Fruit fly (Drosophila melanogaster): Measurements from ENCODE around the gene Btk.

- TF ChIP-seq CG8478 (optimal IDR thresholded peaks at IDR 0.05) = no peak
- no peak for TF ChIP-seq CTCF (optimal IDR thresholded peaks at IDR 0.05)
Observed at dm6 chr2L:8290653-8291233, 10.1 kb downstream of the Btk start.

Data from S2 (cell line).